Worm (Caenorhabditis elegans) whole organism, L4 larva: Measurements from ENCODE around the gene clec-162.

Experiments used
- R02D3.7 ChIP-seq: fragments of 150-350 bp; sonication (generic microtip); optimal IDR thresholded peaks from 3 replicates; lab custom pipeline; 2014; ENCODE audit warnings: missing biosample characterization, missing genetic modification characterization
- arid-1 ChIP-seq: fragments of 200-800 bp; sonication (Bioruptor generic); conservative IDR thresholded peaks from 2 replicates; pipeline ENCODE4 v1.3.6; 2022; ENCODE audit warnings: missing genetic modification reagents, missing genetic modification characterization, missing compliant biosample characterization
- lsy-2 ChIP-seq, 2 experiments: fragments of 150-350 bp in 1 of 2; sonication (generic microtip) in 1 of 2; optimal IDR thresholded peaks; 2 replicates each; lab custom pipeline; 2014 to 2017; ENCODE audit warnings: missing biosample characterization in 2 of 2, missing genetic modification characterization in 2 of 2
- nhr-76 ChIP-seq: fragments of 150-350 bp; optimal IDR thresholded peaks from 2 replicates; lab custom pipeline; 2014; ENCODE audit warnings: missing biosample characterization, missing genetic modification characterization
- pha-4 ChIP-seq, 2 experiments: fragments of 150-350 bp in 1 of 2; fragments of 200-800 bp in 1 of 2; sonication (Bioruptor generic) in 1 of 2; IDR thresholded peaks in 1 of 2; optimal IDR thresholded peaks in 1 of 2; 2 replicates each; pipeline versions ENCODE4 v1.3.6 to Lab custom; 2014 to 2022; ENCODE audit warnings: missing genetic modification characterization in 2 of 2, missing genetic modification reagents in 2 of 2, missing biosample characterization in 1 of 2, missing compliant biosample characterization in 1 of 2
- snpc-1.2 ChIP-seq: fragments of 200-800 bp; sonication (Bioruptor generic); IDR thresholded peaks from 2 replicates; pipeline ENCODE4 v1.3.6; 2022; ENCODE audit warnings: missing genetic modification reagents, missing genetic modification characterization, missing compliant biosample characterization
- ztf-11 ChIP-seq: fragments of 150-350 bp; optimal IDR thresholded peaks from 2 replicates; lab custom pipeline; 2014; ENCODE audit warnings: missing biosample characterization, missing genetic modification characterization

DNA sequence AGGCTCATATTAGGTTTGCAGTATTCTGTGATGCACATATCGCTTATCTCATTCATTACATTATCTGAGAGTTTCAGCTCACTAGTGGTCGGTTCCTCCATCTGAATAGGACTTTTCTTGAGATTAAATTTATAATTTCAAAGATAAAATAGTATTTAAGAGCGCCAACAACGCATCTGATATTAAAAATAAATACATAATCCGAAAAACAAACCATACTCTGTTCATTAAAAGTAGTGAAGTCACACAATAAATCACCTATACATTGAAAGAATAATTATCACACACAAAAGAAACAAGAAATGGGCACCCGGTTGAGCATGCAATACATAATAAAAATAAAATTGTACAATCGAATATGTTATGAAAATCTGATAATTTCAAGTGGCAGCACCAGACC is 32.4 kb upstream of the clec-162 start, which contains the start of gene vps-53:
- TF ChIP-seq lsy-2 (tag; optimal IDR thresholded peaks at IDR 0.05; lab: Kevin White, UChicago) (no peak), ztf-11 (tag; lab: Kevin White, UChicago) (no peak), arid-1 (GFP tag; lab: Robert Waterston, UW) (no peak), R02D3.7 (no peak), nhr-76 (tag; lab: Kevin White, UChicago) (no peak), pha-4 (GFP tag; IDR thresholded peaks at IDR 0.05; lab: Robert Waterston, UW) (no peak), pha-4 (tag; optimal IDR thresholded peaks at IDR 0.05; lab: Kevin White, UChicago) (no peak), snpc-1.2 (GFP tag; lab: Robert Waterston, UW) (no peak)
